Fruit fly (Drosophila melanogaster) whole organism, embryonic: ENCODE data around the gene Adck5.

Source experiments
- ATbp ChIP-seq: fragments of 200-800 bp; sonication (Bioruptor generic); optimal IDR thresholded peaks from 2 replicates; lab custom pipeline; 2017; ENCODE audit warnings: missing biosample characterization, mild to moderate bottlenecking, missing genetic modification characterization, missing genetic modification reagents
- Antp ChIP-seq: fragments of 200-800 bp; sonication (Bioruptor generic); optimal IDR thresholded peaks from 3 replicates; lab custom pipeline; 2016; ENCODE audit warnings: missing biosample characterization, missing genetic modification characterization
- Asciz ChIP-seq: fragments of 200-800 bp; sonication (Bioruptor generic); optimal IDR thresholded peaks from 2 replicates; lab custom pipeline; 2017; ENCODE audit warnings: missing biosample characterization, mild to moderate bottlenecking, missing genetic modification characterization, missing genetic modification reagents
- Bdp1 ChIP-seq: fragments of 200-800 bp; sonication (Bioruptor generic); optimal IDR thresholded peaks from 3 replicates; lab custom pipeline; 2016; ENCODE audit warnings: missing biosample characterization, missing genetic modification characterization
- Bgb ChIP-seq: fragments of 200-800 bp; sonication (Bioruptor generic); IDR thresholded peaks from 2 replicates; pipeline ENCODE4 v1.3.6; 2022; ENCODE audit warnings: missing biosample characterization, missing genetic modification characterization; ENCODE audit not compliant: partially characterized antibody
- BtbVII ChIP-seq: fragments of 200-800 bp; sonication (Bioruptor generic); optimal IDR thresholded peaks from 3 replicates; lab custom pipeline; 2017; ENCODE audit warnings: missing biosample characterization, mild to moderate bottlenecking, missing genetic modification characterization
- CG12104 ChIP-seq: fragments of 200-800 bp; sonication (Bioruptor generic); optimal IDR thresholded peaks from 3 replicates; lab custom pipeline; 2016; ENCODE audit warnings: missing biosample characterization, missing genetic modification characterization
- CG13424 ChIP-seq: fragments of 200-800 bp; sonication (Bioruptor generic); optimal IDR thresholded peaks from 2 replicates; lab custom pipeline; 2019; ENCODE audit warnings: missing biosample characterization, mild to moderate bottlenecking, missing genetic modification characterization, moderate library complexity
- CG15479 ChIP-seq: fragments of 200-800 bp; sonication (Bioruptor generic); optimal IDR thresholded peaks from 3 replicates; lab custom pipeline; 2019; ENCODE audit warnings: missing biosample characterization, mild to moderate bottlenecking, missing genetic modification characterization, moderate library complexity
- CG30403 ChIP-seq: fragments of 200-800 bp; sonication (Bioruptor generic); optimal IDR thresholded peaks from 3 replicates; lab custom pipeline; 2016; ENCODE audit warnings: missing biosample characterization, missing genetic modification characterization
- CG3847 ChIP-seq: fragments of 200-800 bp; sonication (Bioruptor generic); IDR thresholded peaks from 2 replicates; pipeline ENCODE4 v1.3.6; 2022; ENCODE audit warnings: missing biosample characterization, missing genetic modification characterization
- CG4328 ChIP-seq: fragments of 200-800 bp; sonication (Bioruptor generic); optimal IDR thresholded peaks from 3 replicates; lab custom pipeline; 2017; ENCODE audit warnings: missing biosample characterization, missing genetic modification reagents, missing genetic modification characterization
- CG5245 ChIP-seq: fragments of 200-800 bp; sonication (Bioruptor generic); optimal IDR thresholded peaks from 3 replicates; lab custom pipeline; 2016; ENCODE audit warnings: missing biosample characterization, missing genetic modification characterization
- CG5953 ChIP-seq: fragments of 200-800 bp; sonication (Bioruptor generic); IDR thresholded peaks from 2 replicates; pipeline ENCODE4 v1.3.6; 2022; ENCODE audit warnings: missing biosample characterization, missing genetic modification characterization
- CG7987 ChIP-seq: fragments of 200-800 bp; sonication (Bioruptor generic); optimal IDR thresholded peaks from 2 replicates; lab custom pipeline; 2018; ENCODE audit warnings: missing biosample characterization, mild to moderate bottlenecking, missing genetic modification characterization, moderate library complexity
- E2f2 ChIP-seq: fragments of 200-800 bp; sonication (Bioruptor generic); IDR thresholded peaks from 2 replicates; pipeline ENCODE4 v1.3.6; 2022; ENCODE audit warnings: missing biosample characterization, missing genetic modification characterization
- H15 ChIP-seq: fragments of 200-800 bp; sonication (Bioruptor generic); IDR thresholded peaks from 3 replicates; pipeline ENCODE4 v1.3.6; 2022; ENCODE audit warnings: missing biosample characterization, missing genetic modification characterization
- HmgD ChIP-seq: fragments of 200-800 bp; sonication (Bioruptor generic); optimal IDR thresholded peaks from 3 replicates; lab custom pipeline; 2016; ENCODE audit warnings: missing biosample characterization, missing genetic modification characterization
- Max ChIP-seq: fragments of 200-800 bp; sonication (Bioruptor generic); optimal IDR thresholded peaks from 2 replicates; lab custom pipeline; 2016; ENCODE audit warnings: missing biosample characterization, mild to moderate bottlenecking, missing genetic modification characterization
- Med ChIP-seq: fragments of 200-800 bp; sonication (Bioruptor generic); peaks from one replicate; lab custom pipeline; 2016; ENCODE audit warnings: missing biosample characterization, missing genetic modification characterization, mild to moderate bottlenecking, inconsistent platforms, moderate library complexity
- Mes4 ChIP-seq: fragments of 200-800 bp; sonication (Bioruptor generic); optimal IDR thresholded peaks from 2 replicates; lab custom pipeline; 2016; ENCODE audit warnings: missing biosample characterization, missing genetic modification characterization
- Mrtf ChIP-seq: fragments of 200-800 bp; sonication (Bioruptor generic); IDR thresholded peaks from 3 replicates; pipeline ENCODE4 v1.3.6; 2022; ENCODE audit warnings: missing biosample characterization, missing genetic modification characterization
- Nf-YB ChIP-seq: fragments of 200-800 bp; sonication (Bioruptor generic); optimal IDR thresholded peaks from 3 replicates; lab custom pipeline; 2019; ENCODE audit warnings: missing biosample characterization, mild to moderate bottlenecking, missing genetic modification characterization, moderate library complexity
- Sin3A ChIP-seq: fragments of >200 bp; optimal IDR thresholded peaks from 2 replicates; lab custom pipeline; 2018
- TFAM ChIP-seq: fragments of 200-800 bp; sonication (Bioruptor generic); optimal IDR thresholded peaks from 2 replicates; lab custom pipeline; 2017; ENCODE audit warnings: missing biosample characterization, missing genetic modification characterization, inconsistent platforms
- Taf1 ChIP-seq: fragments of 200-800 bp; sonication (Bioruptor generic); IDR thresholded peaks from 2 replicates; pipeline ENCODE4 v1.3.6; 2022; ENCODE audit warnings: missing biosample characterization, missing genetic modification characterization
- al ChIP-seq: fragments of 200-800 bp; sonication (Bioruptor generic); IDR thresholded peaks from 2 replicates; pipeline ENCODE4 v1.3.6; 2022; ENCODE audit warnings: missing biosample characterization, missing genetic modification characterization
- amos ChIP-seq: fragments of 200-800 bp; sonication (Bioruptor generic); IDR thresholded peaks from 2 replicates; pipeline ENCODE4 v1.3.6; 2022; ENCODE audit warnings: missing biosample characterization, missing genetic modification characterization; ENCODE audit not compliant: partially characterized antibody
- bbx ChIP-seq: fragments of 200-800 bp; sonication (Bioruptor generic); IDR thresholded peaks from 2 replicates; pipeline ENCODE4 v1.3.6; 2022; ENCODE audit warnings: missing biosample characterization, missing genetic modification characterization; ENCODE audit not compliant: partially characterized antibody
- cad ChIP-seq: fragments of >200 bp; optimal IDR thresholded peaks from 2 replicates; lab custom pipeline; 2017; ENCODE audit warnings: missing biosample characterization, missing genetic modification characterization
- caup ChIP-seq: fragments of 200-800 bp; sonication (Bioruptor generic); optimal IDR thresholded peaks from 3 replicates; lab custom pipeline; 2017; ENCODE audit warnings: missing biosample characterization, mild to moderate bottlenecking, missing genetic modification characterization, moderate library complexity; ENCODE audit not compliant: severe bottlenecking
- chm ChIP-seq: fragments of 200-800 bp; sonication (Bioruptor generic); IDR thresholded peaks from 2 replicates; pipeline ENCODE4 v1.3.6; 2022; ENCODE audit warnings: missing biosample characterization, missing genetic modification characterization
- ci ChIP-seq: fragments of 200-800 bp; sonication (Bioruptor generic); IDR thresholded peaks from 3 replicates; pipeline ENCODE4 v1.3.6; 2022; ENCODE audit warnings: missing biosample characterization, missing genetic modification characterization
- cwo ChIP-seq: fragments of 200-800 bp; sonication (Bioruptor generic); optimal IDR thresholded peaks from 3 replicates; lab custom pipeline; 2017; ENCODE audit warnings: missing biosample characterization, missing genetic modification characterization, mild to moderate bottlenecking, moderate library complexity, missing genetic modification reagents
- dm ChIP-seq: fragments of 200-800 bp; sonication (Bioruptor generic); optimal IDR thresholded peaks from 3 replicates; lab custom pipeline; 2016; ENCODE audit warnings: missing biosample characterization, missing genetic modification characterization
- emc ChIP-seq: fragments of 200-800 bp; sonication (Bioruptor generic); optimal IDR thresholded peaks from 2 replicates; lab custom pipeline; 2016; ENCODE audit warnings: missing biosample characterization, missing genetic modification characterization
- exex ChIP-seq: fragments of 200-800 bp; sonication (Bioruptor generic); optimal IDR thresholded peaks from 4 replicates; lab custom pipeline; 2018; ENCODE audit warnings: missing biosample characterization, mild to moderate bottlenecking, missing genetic modification characterization, moderate library complexity
- grau ChIP-seq: fragments of 200-800 bp; optimal IDR thresholded peaks from 3 replicates; lab custom pipeline; 2019; ENCODE audit warnings: missing biosample characterization, mild to moderate bottlenecking, missing genetic modification characterization, moderate library complexity
- hth ChIP-seq: fragments of >200 bp; optimal IDR thresholded peaks from 2 replicates; lab custom pipeline; 2017; ENCODE audit warnings: inconsistent platforms
- kay ChIP-seq: fragments of 200-800 bp; sonication (Bioruptor generic); optimal IDR thresholded peaks from 2 replicates; lab custom pipeline; 2016; ENCODE audit warnings: missing biosample characterization, missing genetic modification characterization
- phol ChIP-seq: fragments of 200-800 bp; sonication (Bioruptor generic); optimal IDR thresholded peaks from 3 replicates; lab custom pipeline; 2018; ENCODE audit warnings: missing biosample characterization, mild to moderate bottlenecking, missing genetic modification characterization, moderate library complexity
- pnt ChIP-seq: fragments of 200-800 bp; sonication (Bioruptor generic); optimal IDR thresholded peaks from 3 replicates; lab custom pipeline; 2016; ENCODE audit warnings: missing biosample characterization, missing genetic modification characterization
- pzg ChIP-seq: fragments of 200-800 bp; sonication (Bioruptor generic); optimal IDR thresholded peaks from 3 replicates; lab custom pipeline; 2018; ENCODE audit warnings: missing biosample characterization, mild to moderate bottlenecking, missing genetic modification characterization, moderate library complexity
- run ChIP-seq: fragments of 200-800 bp; sonication (Bioruptor generic); optimal IDR thresholded peaks from 3 replicates; lab custom pipeline; 2018; ENCODE audit warnings: missing biosample characterization, mild to moderate bottlenecking, missing genetic modification characterization
- salm ChIP-seq: fragments of 200-800 bp; sonication (Bioruptor generic); optimal IDR thresholded peaks from 2 replicates; lab custom pipeline; 2018; ENCODE audit warnings: missing biosample characterization, mild to moderate bottlenecking, missing genetic modification characterization
- sens ChIP-seq: fragments of 200-800 bp; sonication (Bioruptor generic); peaks from one replicate; lab custom pipeline; 2016; ENCODE audit warnings: missing biosample characterization, missing genetic modification characterization
- so ChIP-seq: fragments of 200-800 bp; sonication (Bioruptor generic); IDR thresholded peaks from 3 replicates; pipeline ENCODE4 v1.3.6; 2022; ENCODE audit warnings: missing biosample characterization, missing genetic modification characterization
- sug ChIP-seq: fragments of 200-800 bp; optimal IDR thresholded peaks from 2 replicates; lab custom pipeline; 2019; ENCODE audit warnings: missing biosample characterization, mild to moderate bottlenecking, missing genetic modification characterization, moderate library complexity
- trem ChIP-seq: fragments of 200-800 bp; optimal IDR thresholded peaks from 3 replicates; lab custom pipeline; 2019; ENCODE audit warnings: missing biosample characterization, mild to moderate bottlenecking, missing genetic modification characterization, moderate library complexity
- twi ChIP-seq: fragments of 200-800 bp; optimal IDR thresholded peaks from 2 replicates; lab custom pipeline; 2019; ENCODE audit warnings: missing biosample characterization, mild to moderate bottlenecking, missing genetic modification characterization, moderate library complexity
- unc-4 ChIP-seq: fragments of 200-800 bp; sonication (Bioruptor generic); IDR thresholded peaks from 2 replicates; pipeline ENCODE4 v1.3.6; 2022; ENCODE audit warnings: missing biosample characterization, missing genetic modification characterization; ENCODE audit not compliant: partially characterized antibody

The Adck5 gene

dm6 chr3L:11120419-11120958 is 49.1 kb upstream of the Adck5 start, which contains the start of the genes FoxK and mRpL2 (continued):
- peak; percentile 56 for TF ChIP-seq bbx (GFP tag; lab: Robert Waterston, UW)
- TF ChIP-seq chm: 0 out of 2 replicates have a peak, but pooled peaks have one; percentile 4
- peak; percentile 63 for TF ChIP-seq trem (tag; lab: Kevin White, UChicago)
- TF ChIP-seq Max (GFP tag; lab: Kevin White, UChicago): peak; percentile 82
- peak; percentile 82 for TF ChIP-seq pzg
- peak; percentile 45 for TF ChIP-seq phol
- no peak for TF ChIP-seq CG12104
- no peak for TF ChIP-seq TFAM
- no peak for TF ChIP-seq Bdp1 (GFP tag; lab: Kevin White, UChicago)
- no peak for TF ChIP-seq CG5245
- no peak for TF ChIP-seq Antp (GFP tag; lab: Kevin White, UChicago)
- TF ChIP-seq ATbp (GFP tag; lab: Kevin White, UChicago): no peak
- peak; percentile 64 for TF ChIP-seq cwo
- TF ChIP-seq salm (tag; lab: Kevin White, UChicago): no peak
- 0 out of 2 replicates have a peak, but pooled peaks have one; percentile 38 for TF ChIP-seq unc-4
- peak; percentile 6 for TF ChIP-seq caup (GFP tag; lab: Kevin White, UChicago)
- TF ChIP-seq CG30403 (GFP tag; lab: Kevin White, UChicago): no peak
- no peak for TF ChIP-seq Taf1 (GFP tag; lab: Robert Waterston, UW)
- TF ChIP-seq E2f2 (GFP tag; lab: Robert Waterston, UW): peak; percentile 58
- peak; percentile 23; the same call in 1 of the 2 replicates for TF ChIP-seq Bgb (GFP tag; lab: Robert Waterston, UW)
- no peak for TF ChIP-seq Nf-YB
- no peak for TF ChIP-seq cad
- TF ChIP-seq CG7987: peak; percentile 28
- TF ChIP-seq grau (tag; lab: Kevin White, UChicago): peak; percentile 2
- TF ChIP-seq sug: peak; percentile 0
- TF ChIP-seq H15 (GFP tag; lab: Robert Waterston, UW): 0 out of 3 replicates have a peak, but pooled peaks have one; percentile 34
- TF ChIP-seq pnt (GFP tag; lab: Kevin White, UChicago): no peak
- no peak for TF ChIP-seq Mes4 (GFP tag; lab: Kevin White, UChicago)
- TF ChIP-seq dm (GFP tag; lab: Kevin White, UChicago): peak; percentile 90
- TF ChIP-seq kay: no peak
- peak; percentile 63 for TF ChIP-seq HmgD (GFP tag; lab: Kevin White, UChicago)
- no peak for TF ChIP-seq CG15479 (GFP tag; lab: Kevin White, UChicago)
- no peak for TF ChIP-seq twi (tag; lab: Kevin White, UChicago)
- TF ChIP-seq hth: no peak
- peak; percentile 78 for TF ChIP-seq sens (GFP tag; lab: Kevin White, UChicago)
- no peak for TF ChIP-seq CG5953
- no peak for TF ChIP-seq so (GFP tag; lab: Robert Waterston, UW)
- TF ChIP-seq al: no peak
- TF ChIP-seq exex (tag; lab: Kevin White, UChicago): no peak
- TF ChIP-seq run: peak; percentile 19
- peak; percentile 72 for TF ChIP-seq Sin3A
- TF ChIP-seq emc (GFP tag; lab: Kevin White, UChicago): no peak
- TF ChIP-seq Asciz (GFP tag; lab: Kevin White, UChicago): no peak
- peak; percentile 52 for TF ChIP-seq ci
- TF ChIP-seq Med (GFP tag; lab: Kevin White, UChicago): peak; percentile 80
- TF ChIP-seq CG13424: no peak
- no peak for TF ChIP-seq CG4328
- TF ChIP-seq CG3847 (GFP tag; lab: Robert Waterston, UW): peak; percentile 63; the same call in 1 of the 2 replicates
- TF ChIP-seq BtbVII: no peak
- peak; percentile 49; the same call in 1 of the 2 replicates for TF ChIP-seq amos (GFP tag; lab: Robert Waterston, UW)
- no peak for TF ChIP-seq Mrtf (GFP tag; lab: Robert Waterston, UW)
